Worm (Caenorhabditis elegans): ENCODE measurements around the gene tmed-1.
A peak's percentile ranks its signal among the peaks of the same experiment; 100 is the strongest.

Gene tmed-1

DNA sequence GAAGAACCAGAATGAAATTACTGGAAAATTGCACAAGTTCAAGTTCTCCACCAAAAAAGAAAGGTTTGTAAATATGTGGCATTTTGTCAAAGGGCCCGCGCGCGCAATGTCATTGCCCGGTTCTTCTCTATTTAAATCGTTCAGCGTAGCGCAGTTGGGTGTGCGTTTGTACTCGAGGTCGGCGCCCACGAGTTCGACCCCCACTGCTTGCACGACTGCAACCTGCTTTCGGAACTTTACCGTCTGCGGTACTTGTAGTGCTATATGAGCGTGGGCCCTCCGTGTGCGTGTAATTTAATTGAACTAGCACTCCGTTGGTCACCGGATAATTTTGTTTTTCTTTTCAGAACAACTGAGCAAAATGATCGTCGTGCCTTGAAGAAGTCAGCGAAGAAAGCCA is 8.5 kb upstream of the tmed-1 start (continued):
- TF ChIP-seq T07F8.4 (tag; optimal IDR thresholded peaks at IDR 0.05) (peak; percentile 85), mel-28 (tag; optimal IDR thresholded peaks at IDR 0.05; ENCODE audit: borderline replicate concordance) (no peak), hrde-1 (tag; optimal IDR thresholded peaks at IDR 0.05; ENCODE audit: borderline replicate concordance) (peak; percentile 71), egl-44 (GFP tag; IDR thresholded peaks at IDR 0.05) (peak; percentile 81), mcd-1 (GFP tag; IDR thresholded peaks at IDR 0.05) (peak; percentile 83), nfya-1 (tag; optimal IDR thresholded peaks at IDR 0.05; ENCODE audit: borderline replicate concordance, insufficient read depth) (no peak), hlh-12 (tag; optimal IDR thresholded peaks at IDR 0.05) (peak; percentile 32), lir-1 (GFP tag; conservative IDR thresholded peaks at IDR 0.05) (peak; percentile 61), tbp1 (GFP tag; optimal IDR thresholded peaks at IDR 0.05) (peak; percentile 96), snpc-3.4 (tag; optimal IDR thresholded peaks at IDR 0.05) (peak; percentile 67), F57C9.4 (tag; optimal IDR thresholded peaks at IDR 0.05) (no peak), nhr-80 (tag; optimal IDR thresholded peaks at IDR 0.05) (peak; percentile 52), ccch-3 (GFP tag; optimal IDR thresholded peaks at IDR 0.05) (no peak), die-1 (tag; optimal IDR thresholded peaks at IDR 0.05) (peak; percentile 96), ztf-6 (GFP tag; IDR thresholded peaks at IDR 0.05) (peak; percentile 70; the same call in 1 of the 2 replicates), hmg-1.2 (GFP tag; IDR thresholded peaks at IDR 0.05) (peak; percentile 67), xnd-1 (tag; optimal IDR thresholded peaks at IDR 0.05) (peak; percentile 36), F39B2.1 (GFP tag; IDR thresholded peaks at IDR 0.05) (no peak), Y53F4B.3 (GFP tag; IDR thresholded peaks at IDR 0.05) (peak; percentile 77; the same call in 1 of the 2 replicates), repo-1 (tag; optimal IDR thresholded peaks at IDR 0.05) (no peak), him-1 (tag; optimal IDR thresholded peaks at IDR 0.05) (peak; percentile 93), rec-8 (tag; optimal IDR thresholded peaks at IDR 0.05) (peak; percentile 67 to 92), Y95B8A.8 (GFP tag; IDR thresholded peaks at IDR 0.05) (peak; percentile 76; the same call in 1 of the 2 replicates), F23B12.7 (tag; optimal IDR thresholded peaks at IDR 0.05; ENCODE audit: insufficient read depth) (peak; percentile 97), rpc-1 (optimal IDR thresholded peaks at IDR 0.05) (peak; percentile 80), rpc-1 (tag; optimal IDR thresholded peaks at IDR 0.05) (peak; percentile 91), nhr-120 (GFP tag; IDR thresholded peaks at IDR 0.05) (no peak), F10E7.11 (tag; optimal IDR thresholded peaks at IDR 0.05) (peak; percentile 48), cebp-1 (GFP tag; IDR thresholded peaks at IDR 0.05) (no peak), cebp-1 (tag; optimal IDR thresholded peaks at IDR 0.05) (peak; percentile 79), nhr-27 (tag; optimal IDR thresholded peaks at IDR 0.05) (no peak), F49E8.2 (tag; optimal IDR thresholded peaks at IDR 0.05; ENCODE audit: insufficient read depth) (peak; percentile 91), somi-1 (GFP tag; optimal IDR thresholded peaks at IDR 0.05) (peak; percentile 69), lag-1 (GFP tag; IDR thresholded peaks at IDR 0.05) (no peak), hlh-26 (GFP tag; conservative IDR thresholded peaks at IDR 0.05) (no peak), B0035.1 (tag; optimal IDR thresholded peaks at IDR 0.05) (peak; percentile 78), attf-3 (GFP tag; conservative IDR thresholded peaks at IDR 0.05) (peak; percentile 64), tlf-1 (GFP tag; optimal IDR thresholded peaks at IDR 0.05) (peak; percentile 79), gei-17 (GFP tag; optimal IDR thresholded peaks at IDR 0.05) (peak; percentile 9), ztf-25 (GFP tag; IDR thresholded peaks at IDR 0.05) (peak; percentile 88)
